Fruit fly (Drosophila melanogaster) whole organism: Measurements from ENCODE around the gene CG15725.

Experiments
- CG8478 ChIP-seq: fragments of >200 bp; optimal IDR thresholded peaks from 2 replicates; lab custom pipeline; 2018; ENCODE audit warnings: inconsistent platforms
- pan ChIP-seq: fragments of >200 bp; optimal IDR thresholded peaks from 2 replicates; lab custom pipeline; 2017
- psq ChIP-seq: fragments of >200 bp; optimal IDR thresholded peaks from 2 replicates; lab custom pipeline; 2017
- usp ChIP-seq: fragments of >200 bp; optimal IDR thresholded peaks from 2 replicates; lab custom pipeline; 2017; ENCODE audit warnings: missing biosample characterization, missing genetic modification characterization, mixed read lengths

dm6 chrX:12754348-12754733 lies 48.7 kb downstream of the CG15725 start:
- TF ChIP-seq pan (lab: Kevin White, UChicago) (no peak), CG8478 (lab: Kevin White, UChicago) (no peak), psq (lab: Kevin White, UChicago) (no peak), usp (no peak)
